Fruit fly (Drosophila melanogaster) whole organism, embryonic: Measurements from ENCODE around the gene CG11279.

Experiments used
- Bdp1 ChIP-seq: fragments of 200-800 bp; sonication (Bioruptor generic); optimal IDR thresholded peaks from 3 replicates; lab custom pipeline; 2016; ENCODE audit warnings: missing biosample characterization, missing genetic modification characterization
- CG10543 ChIP-seq: fragments of 200-800 bp; sonication (Bioruptor generic); optimal IDR thresholded peaks from 3 replicates; lab custom pipeline; 2017; ENCODE audit warnings: missing biosample characterization, mild to moderate bottlenecking, missing genetic modification characterization, moderate library complexity
- CG10959 ChIP-seq: fragments of 200-800 bp; sonication (Bioruptor generic); IDR thresholded peaks from 2 replicates; pipeline ENCODE4 v1.3.6; 2022; ENCODE audit warnings: missing biosample characterization, missing genetic modification characterization
- CG11696 ChIP-seq: fragments of 200-800 bp; sonication (Bioruptor generic); IDR thresholded peaks from 2 replicates; pipeline ENCODE4 v1.3.6; 2022; ENCODE audit warnings: missing biosample characterization, missing genetic modification characterization
- CG12219 ChIP-seq: fragments of 200-800 bp; sonication (Bioruptor generic); optimal IDR thresholded peaks from 3 replicates; lab custom pipeline; 2018; ENCODE audit warnings: missing biosample characterization, mild to moderate bottlenecking, missing genetic modification characterization
- CG13287 ChIP-seq: fragments of 200-800 bp; sonication (Bioruptor generic); IDR thresholded peaks from 2 replicates; pipeline ENCODE4 v1.3.6; 2022; ENCODE audit warnings: missing biosample characterization, missing genetic modification characterization; ENCODE audit not compliant: partially characterized antibody
- CG13624 ChIP-seq: fragments of 200-800 bp; sonication (Bioruptor generic); optimal IDR thresholded peaks from 2 replicates; lab custom pipeline; 2016; ENCODE audit warnings: missing biosample characterization, missing genetic modification characterization
- CG17612 ChIP-seq: fragments of 200-800 bp; sonication (Bioruptor generic); IDR thresholded peaks from 2 replicates; pipeline ENCODE4 v1.3.6; 2022; ENCODE audit warnings: missing biosample characterization, missing genetic modification characterization
- CG18599 ChIP-seq: fragments of 200-800 bp; sonication (Bioruptor generic); optimal IDR thresholded peaks from 3 replicates; lab custom pipeline; 2017; ENCODE audit warnings: missing biosample characterization, missing genetic modification characterization, mild to moderate bottlenecking, moderate library complexity, missing genetic modification reagents
- CG18764 ChIP-seq: fragments of 200-800 bp; sonication (Bioruptor generic); optimal IDR thresholded peaks from 3 replicates; lab custom pipeline; 2016; ENCODE audit warnings: missing biosample characterization, missing genetic modification characterization
- CG30403 ChIP-seq: fragments of 200-800 bp; sonication (Bioruptor generic); optimal IDR thresholded peaks from 3 replicates; lab custom pipeline; 2016; ENCODE audit warnings: missing biosample characterization, missing genetic modification characterization
- CG32767 ChIP-seq: fragments of 200-800 bp; sonication (Bioruptor generic); IDR thresholded peaks from 2 replicates; pipeline ENCODE4 v1.3.6; 2022; ENCODE audit warnings: missing biosample characterization, missing genetic modification characterization
- CG33213 ChIP-seq: fragments of 200-800 bp; sonication (Bioruptor generic); optimal IDR thresholded peaks from 3 replicates; lab custom pipeline; 2016; ENCODE audit warnings: missing biosample characterization, missing genetic modification characterization
- CG34422 ChIP-seq: fragments of 200-800 bp; sonication (Bioruptor generic); IDR thresholded peaks from 3 replicates; pipeline ENCODE4 v1.3.6; 2022; ENCODE audit warnings: missing biosample characterization, missing genetic modification characterization
- CG3726 ChIP-seq: fragments of 200-800 bp; sonication (Bioruptor generic); IDR thresholded peaks from 3 replicates; pipeline ENCODE4, ENCODE4 v1.3.6; 2022; ENCODE audit warnings: missing biosample characterization, missing genetic modification characterization
- CG4282 ChIP-seq: fragments of 200-800 bp; sonication (Bioruptor generic); optimal IDR thresholded peaks from 2 replicates; lab custom pipeline; 2016; ENCODE audit warnings: missing biosample characterization, missing genetic modification characterization
- CG5180 ChIP-seq: fragments of 200-800 bp; sonication (Bioruptor generic); optimal IDR thresholded peaks from 3 replicates; lab custom pipeline; 2017; ENCODE audit warnings: missing biosample characterization, missing genetic modification characterization, mild to moderate bottlenecking, moderate library complexity, missing genetic modification reagents
- CG6175 ChIP-seq: fragments of 200-800 bp; sonication (Bioruptor generic); IDR thresholded peaks from 3 replicates; pipeline ENCODE4 v1.3.6; 2022; ENCODE audit warnings: missing biosample characterization, missing genetic modification characterization
- CkIIα-i1 ChIP-seq: fragments of 200-800 bp; sonication (Bioruptor generic); IDR thresholded peaks from 2 replicates; pipeline ENCODE4 v1.3.6; 2022; ENCODE audit warnings: missing biosample characterization, missing genetic modification characterization
- Dek ChIP-seq: fragments of 200-800 bp; sonication (Bioruptor generic); optimal IDR thresholded peaks from 3 replicates; lab custom pipeline; 2019; ENCODE audit warnings: missing biosample characterization, mild to moderate bottlenecking, missing genetic modification characterization, moderate library complexity
- Doc3 ChIP-seq: fragments of 200-800 bp; sonication (Bioruptor generic); IDR thresholded peaks from 3 replicates; pipeline ENCODE4 v1.3.6; 2022; ENCODE audit warnings: missing biosample characterization, missing genetic modification characterization; ENCODE audit not compliant: partially characterized antibody
- Dp ChIP-seq: fragments of 200-800 bp; sonication (Bioruptor generic); optimal IDR thresholded peaks from 2 replicates; lab custom pipeline; 2018; ENCODE audit warnings: missing biosample characterization, mild to moderate bottlenecking, missing genetic modification characterization, moderate library complexity
- Dref ChIP-seq: fragments of 200-800 bp; sonication (Bioruptor generic); IDR thresholded peaks from 2 replicates; pipeline ENCODE4 v1.3.6; 2022; ENCODE audit warnings: missing biosample characterization, missing genetic modification characterization
- Ets65A ChIP-seq: fragments of 200-800 bp; sonication (Bioruptor generic); peaks from one replicate; lab custom pipeline; 2016; ENCODE audit warnings: missing biosample characterization, missing genetic modification characterization
- HmgD ChIP-seq: fragments of 200-800 bp; sonication (Bioruptor generic); optimal IDR thresholded peaks from 3 replicates; lab custom pipeline; 2016; ENCODE audit warnings: missing biosample characterization, missing genetic modification characterization
- HmgZ ChIP-seq: fragments of 200-800 bp; sonication (Bioruptor generic); optimal IDR thresholded peaks from 2 replicates; lab custom pipeline; 2018; ENCODE audit warnings: missing biosample characterization, mild to moderate bottlenecking, missing genetic modification characterization
- Hr3 ChIP-seq: fragments of 200-800 bp; sonication (Bioruptor generic); optimal IDR thresholded peaks from 3 replicates; lab custom pipeline; 2016; ENCODE audit warnings: missing biosample characterization, missing genetic modification characterization
- MESR4 ChIP-seq: fragments of 200-800 bp; sonication (Bioruptor generic); optimal IDR thresholded peaks from 2 replicates; lab custom pipeline; 2018; ENCODE audit warnings: missing biosample characterization, mild to moderate bottlenecking, missing genetic modification characterization, moderate library complexity
- NC2β ChIP-seq: fragments of 200-800 bp; sonication (Bioruptor generic); optimal IDR thresholded peaks from 2 replicates; lab custom pipeline; 2016; ENCODE audit warnings: missing biosample characterization, missing genetic modification characterization
- Scr ChIP-seq: fragments of 200-800 bp; sonication (Bioruptor generic); IDR thresholded peaks from 2 replicates; pipeline ENCODE4 v1.3.6; 2022; ENCODE audit warnings: missing biosample characterization, missing genetic modification characterization; ENCODE audit not compliant: partially characterized antibody
- TFAM ChIP-seq: fragments of 200-800 bp; sonication (Bioruptor generic); optimal IDR thresholded peaks from 2 replicates; lab custom pipeline; 2017; ENCODE audit warnings: missing biosample characterization, missing genetic modification characterization, inconsistent platforms
- ap ChIP-seq: fragments of 200-800 bp; sonication (Bioruptor generic); IDR thresholded peaks from 2 replicates; pipeline ENCODE4 v1.3.6; 2022; ENCODE audit warnings: missing biosample characterization, missing genetic modification characterization
- ash1 ChIP-seq: fragments of 200-800 bp; sonication (Bioruptor generic); optimal IDR thresholded peaks from 2 replicates; lab custom pipeline; 2018; ENCODE audit warnings: missing biosample characterization, mild to moderate bottlenecking, missing genetic modification characterization
- ato ChIP-seq: fragments of 200-800 bp; sonication (Bioruptor generic); IDR thresholded peaks from 2 replicates; pipeline ENCODE4 v1.3.6; 2022; ENCODE audit warnings: missing biosample characterization, missing genetic modification characterization; ENCODE audit not compliant: partially characterized antibody
- az2 ChIP-seq: fragments of 200-800 bp; sonication (Bioruptor generic); optimal IDR thresholded peaks from 3 replicates; lab custom pipeline; 2016; ENCODE audit warnings: missing biosample characterization, missing genetic modification characterization
- ci ChIP-seq: fragments of 200-800 bp; sonication (Bioruptor generic); IDR thresholded peaks from 3 replicates; pipeline ENCODE4 v1.3.6; 2022; ENCODE audit warnings: missing biosample characterization, missing genetic modification characterization
- her ChIP-seq: fragments of 200-800 bp; sonication (Bioruptor generic); optimal IDR thresholded peaks from 2 replicates; lab custom pipeline; 2016; ENCODE audit warnings: missing biosample characterization, missing genetic modification characterization
- inv ChIP-seq: fragments of 200-800 bp; sonication (Bioruptor generic); IDR thresholded peaks from 2 replicates; pipeline ENCODE4 v1.3.6; 2022; ENCODE audit warnings: missing biosample characterization, missing genetic modification characterization; ENCODE audit not compliant: partially characterized antibody
- ken ChIP-seq: fragments of 200-800 bp; sonication (Bioruptor generic); IDR thresholded peaks from 3 replicates; pipeline ENCODE4 v1.3.6; 2022; ENCODE audit warnings: missing biosample characterization, missing genetic modification characterization
- lola ChIP-seq, 3 experiments: fragments of >200 bp in 2 of 3; fragments of 200-800 bp in 1 of 3; sonication (Bioruptor generic) in 1 of 3; optimal IDR thresholded peaks; 2 replicates each; lab custom pipeline; 2017 to 2019; ENCODE audit warnings: missing biosample characterization in 3 of 3, missing genetic modification characterization in 3 of 3, mild to moderate bottlenecking in 1 of 3, moderate library complexity in 1 of 3
- nmo ChIP-seq: fragments of 200-800 bp; sonication (Bioruptor generic); optimal IDR thresholded peaks from 2 replicates; lab custom pipeline; 2018; ENCODE audit warnings: missing biosample characterization, mild to moderate bottlenecking, missing genetic modification characterization, moderate library complexity
- peb ChIP-seq: fragments of 200-800 bp; sonication (Bioruptor generic); IDR thresholded peaks from 2 replicates; pipeline ENCODE4 v1.3.6; 2022; ENCODE audit warnings: missing biosample characterization, missing genetic modification characterization
- pho ChIP-seq: fragments of 200-800 bp; sonication (Bioruptor generic); optimal IDR thresholded peaks from 2 replicates; lab custom pipeline; 2016; ENCODE audit warnings: missing biosample characterization, missing genetic modification characterization
- salm ChIP-seq: fragments of 200-800 bp; sonication (Bioruptor generic); optimal IDR thresholded peaks from 2 replicates; lab custom pipeline; 2018; ENCODE audit warnings: missing biosample characterization, mild to moderate bottlenecking, missing genetic modification characterization
- slou ChIP-seq: fragments of 200-800 bp; sonication (Bioruptor generic); optimal IDR thresholded peaks from 3 replicates; lab custom pipeline; 2016; ENCODE audit warnings: missing biosample characterization, missing genetic modification characterization
- tap ChIP-seq: fragments of 200-800 bp; optimal IDR thresholded peaks from 3 replicates; lab custom pipeline; 2019; ENCODE audit warnings: missing biosample characterization, mild to moderate bottlenecking, missing genetic modification characterization, moderate library complexity
- tin ChIP-seq: fragments of 200-800 bp; sonication (Bioruptor generic); optimal IDR thresholded peaks from 3 replicates; lab custom pipeline; 2016; ENCODE audit warnings: missing biosample characterization, missing genetic modification characterization
- ttk ChIP-seq: fragments of 200-800 bp; sonication (Bioruptor generic); IDR thresholded peaks from 2 replicates; pipeline ENCODE4 v2.1.2; 2022; ENCODE audit warnings: missing biosample characterization, missing genetic modification characterization
- tx ChIP-seq: fragments of 200-800 bp; sonication (Bioruptor generic); optimal IDR thresholded peaks from 2 replicates; lab custom pipeline; 2016; ENCODE audit warnings: missing biosample characterization, missing genetic modification characterization
- unc-4 ChIP-seq: fragments of 200-800 bp; sonication (Bioruptor generic); IDR thresholded peaks from 2 replicates; pipeline ENCODE4 v1.3.6; 2022; ENCODE audit warnings: missing biosample characterization, missing genetic modification characterization; ENCODE audit not compliant: partially characterized antibody
- zfh2 ChIP-seq: fragments of 200-800 bp; sonication (Bioruptor generic); optimal IDR thresholded peaks from 2 replicates; lab custom pipeline; 2016; ENCODE audit warnings: missing biosample characterization, missing genetic modification characterization

Gene CG11279

DNA sequence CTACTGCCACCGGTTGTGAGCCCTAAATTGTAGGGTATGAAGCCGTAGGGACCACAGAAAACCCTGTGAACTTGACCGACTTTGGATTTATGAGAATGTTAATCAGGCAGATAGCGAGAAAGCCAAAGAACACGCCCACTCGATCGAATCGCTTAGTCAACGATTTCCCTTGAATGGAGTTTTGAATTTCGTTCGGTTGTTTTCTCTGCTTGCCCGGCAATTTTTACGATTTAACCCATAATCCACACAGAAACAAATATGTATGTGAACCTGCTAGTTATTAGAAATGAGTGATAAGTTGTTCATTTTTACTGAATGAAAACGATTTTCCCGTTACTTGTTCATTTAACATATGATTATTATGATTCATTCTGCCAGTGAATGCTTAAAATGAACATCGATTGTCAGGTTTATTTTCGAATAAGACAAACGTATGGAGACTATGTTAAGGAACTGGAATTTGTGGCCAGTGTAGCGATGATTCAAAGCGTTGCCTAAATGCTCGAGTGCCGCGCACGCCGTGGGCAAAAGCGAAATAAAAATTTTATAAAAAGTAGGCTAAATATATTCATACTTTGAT, 16.6 kb upstream of the CG11279 start (continued):
- no peak for TF ChIP-seq CkIIα-i1 (GFP tag; lab: Robert Waterston, UW)
- TF ChIP-seq ash1 (GFP tag; lab: Kevin White, UChicago): no peak
- TF ChIP-seq CG3726: no peak
- no peak for TF ChIP-seq slou (GFP tag; lab: Kevin White, UChicago)
- no peak for TF ChIP-seq tin (GFP tag; lab: Kevin White, UChicago)
- TF ChIP-seq lola (GFP tag; optimal IDR thresholded peaks at IDR 0.05; lab: Kevin White, UChicago): no peak
- TF ChIP-seq Ets65A: peak; percentile 79
- TF ChIP-seq CG33213: no peak
- no peak for TF ChIP-seq HmgD (GFP tag; lab: Kevin White, UChicago)
- no peak for TF ChIP-seq peb (GFP tag; lab: Robert Waterston, UW)
- no peak for TF ChIP-seq CG34422
- TF ChIP-seq CG32767 (GFP tag; lab: Robert Waterston, UW): no peak
- no peak for TF ChIP-seq tap (tag; lab: Kevin White, UChicago)
- peak; percentile 11 for TF ChIP-seq az2 (GFP tag; lab: Kevin White, UChicago)
- peak; percentile 15 for TF ChIP-seq nmo (GFP tag; lab: Kevin White, UChicago)
- TF ChIP-seq CG17612 (GFP tag; lab: Robert Waterston, UW): no peak
- no peak for TF ChIP-seq Bdp1 (GFP tag; lab: Kevin White, UChicago)
- no peak for TF ChIP-seq ttk (GFP tag; lab: Robert Waterston, UW)
- TF ChIP-seq tx (GFP tag; lab: Kevin White, UChicago): no peak
- TF ChIP-seq CG18599 (GFP tag; lab: Kevin White, UChicago): no peak
- no peak for TF ChIP-seq NC2β (GFP tag; lab: Kevin White, UChicago)
- TF ChIP-seq ken (GFP tag; lab: Robert Waterston, UW): no peak
- no peak for TF ChIP-seq CG11696
- TF ChIP-seq CG13287: no peak
- TF ChIP-seq TFAM: no peak
- TF ChIP-seq Hr3 (GFP tag; lab: Kevin White, UChicago): no peak
- TF ChIP-seq CG6175 (GFP tag; lab: Robert Waterston, UW): no peak
- no peak for TF ChIP-seq Dek (tag; lab: Kevin White, UChicago)
- no peak for TF ChIP-seq MESR4
- TF ChIP-seq inv: no peak
- no peak for TF ChIP-seq salm (tag; lab: Kevin White, UChicago)
- no peak for TF ChIP-seq Dref (GFP tag; lab: Robert Waterston, UW)
- TF ChIP-seq ci: 0 out of 3 replicates have a peak, but pooled peaks have one; percentile 22
- peak; percentile 37 for TF ChIP-seq CG30403 (GFP tag; lab: Kevin White, UChicago)
- no peak for TF ChIP-seq CG18764 (GFP tag; lab: Kevin White, UChicago)
- TF ChIP-seq CG10959: no peak
- TF ChIP-seq CG13624 (GFP tag; lab: Kevin White, UChicago): no peak
- no peak for TF ChIP-seq her (GFP tag; lab: Kevin White, UChicago)
- no peak for TF ChIP-seq CG4282 (GFP tag; lab: Kevin White, UChicago)
- TF ChIP-seq ap: no peak
- TF ChIP-seq ato (GFP tag; lab: Robert Waterston, UW): no peak
- no peak for TF ChIP-seq CG5180
- no peak for TF ChIP-seq Doc3
- TF ChIP-seq CG10543: no peak
- TF ChIP-seq unc-4 (GFP tag; lab: Robert Waterston, UW): no peak
- TF ChIP-seq CG12219 (GFP tag; lab: Kevin White, UChicago): no peak
- TF ChIP-seq zfh2 (GFP tag; lab: Kevin White, UChicago): no peak
- TF ChIP-seq Dp (GFP tag; lab: Kevin White, UChicago): no peak
- TF ChIP-seq pho: no peak
- no peak for TF ChIP-seq Scr (GFP tag; lab: Robert Waterston, UW)
- no peak for TF ChIP-seq HmgZ
